Worm (Caenorhabditis elegans): ENCODE results near the gene R10E8.6.

DNA sequence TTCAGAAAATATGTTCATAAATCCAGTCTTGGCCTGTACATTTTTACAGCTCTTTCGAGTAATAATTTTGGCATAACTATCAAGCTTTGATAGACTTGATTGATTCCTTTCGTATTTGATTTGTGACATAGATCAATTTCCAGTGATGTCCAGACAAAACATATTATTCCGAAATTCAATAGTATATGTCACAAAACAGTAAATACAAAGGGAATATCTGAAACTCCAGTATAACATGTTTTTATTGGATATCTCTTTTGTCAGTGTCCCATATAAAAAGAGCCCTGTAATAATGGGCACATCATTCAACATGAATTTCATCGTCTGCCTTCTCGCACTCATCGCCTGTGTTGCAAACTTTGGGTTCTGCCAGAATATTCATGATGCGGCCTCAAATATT is 24.5 kb upstream of the R10E8.6 start, which contains the start of gene Y51A2A.4:
- TF ChIP-seq F37D6.2 (tag; optimal IDR thresholded peaks at IDR 0.05): no peak
- no peak for TF ChIP-seq mxl-3 (GFP tag; optimal IDR thresholded peaks at IDR 0.05)
- TF ChIP-seq nhr-102 (tag; optimal IDR thresholded peaks at IDR 0.05): no peak
- no peak for TF ChIP-seq zfp-3 (GFP tag; conservative IDR thresholded peaks at IDR 0.05)
- TF ChIP-seq ceh-82 (tag; optimal IDR thresholded peaks at IDR 0.05): no peak
- no peak for TF ChIP-seq mep-1 (tag; optimal IDR thresholded peaks at IDR 0.05)
- no peak for TF ChIP-seq daf-12 (tag; optimal IDR thresholded peaks at IDR 0.05)
- no peak for TF ChIP-seq aly-2 (tag; optimal IDR thresholded peaks at IDR 0.05)
- no peak for TF ChIP-seq D1046.2 (GFP tag; IDR thresholded peaks at IDR 0.05)
- no peak for TF ChIP-seq ama-1 (optimal IDR thresholded peaks at IDR 0.05)
- no peak for TF ChIP-seq aha-1 (tag)
- TF ChIP-seq tra-1 (GFP tag; IDR thresholded peaks at IDR 0.05): no peak
- TF ChIP-seq ZK546.5 (tag; optimal IDR thresholded peaks at IDR 0.05): no peak
- TF ChIP-seq mdl-1 (tag; optimal IDR thresholded peaks at IDR 0.05): no peak
